Fruit fly (Drosophila melanogaster): ENCODE measurements around the gene CG32856.

CG32856 gene

dm6 chr3R:15974235-15974634 is 9.1 kb upstream of the CG32856 start (continued):
- peak; percentile 85 for TF ChIP-seq Xbp1 (GFP tag; optimal IDR thresholded peaks at IDR 0.05)
- no peak for TF ChIP-seq kni (GFP tag; optimal IDR thresholded peaks at IDR 0.05)
- peak; percentile 71 for TF ChIP-seq NC2β (GFP tag; optimal IDR thresholded peaks at IDR 0.05)
- TF ChIP-seq H15 (GFP tag; IDR thresholded peaks at IDR 0.05), result no peak
- TF ChIP-seq lola (GFP tag; optimal IDR thresholded peaks at IDR 0.05), result peak in 1 of 3 experiments; percentile 70
- peak; percentile 45 for TF ChIP-seq Deaf1 (tag; optimal IDR thresholded peaks at IDR 0.05)
- no peak for TF ChIP-seq CG7928 (GFP tag; optimal IDR thresholded peaks at IDR 0.05)
- no peak for TF ChIP-seq wdn (GFP tag; IDR thresholded peaks at IDR 0.05)
- TF ChIP-seq Ptx1 (GFP tag; IDR thresholded peaks at IDR 0.05), result no peak
- TF ChIP-seq Oaz (GFP tag; IDR thresholded peaks at IDR 0.05), result no peak
- TF ChIP-seq CG10366 (GFP tag; IDR thresholded peaks at IDR 0.05), result no peak
- no peak for TF ChIP-seq usp (GFP tag; optimal IDR thresholded peaks at IDR 0.05)
- TF ChIP-seq zfh1 (GFP tag; IDR thresholded peaks at IDR 0.05), result no peak
- no peak for TF ChIP-seq unc-4 (GFP tag; IDR thresholded peaks at IDR 0.05; ENCODE audit: partially characterized antibody)
- peak; percentile 56 for TF ChIP-seq CG15514 (GFP tag; optimal IDR thresholded peaks at IDR 0.05)
- peak; percentile 91 for TF ChIP-seq lab (GFP tag; optimal IDR thresholded peaks at IDR 0.05)
- peak; percentile 68 for TF ChIP-seq CG1602 (GFP tag; optimal IDR thresholded peaks at IDR 0.05)
- TF ChIP-seq CG4328 (GFP tag; optimal IDR thresholded peaks at IDR 0.05), result peak; percentile 66
- TF ChIP-seq ssp (GFP tag; IDR thresholded peaks at IDR 0.05), result no peak
- peak; percentile 64 for TF ChIP-seq Six4 (GFP tag; optimal IDR thresholded peaks at IDR 0.05)
- no peak for TF ChIP-seq vnd (GFP tag; IDR thresholded peaks at IDR 0.05; ENCODE audit: partially characterized antibody)
- peak; percentile 56 for TF ChIP-seq CG16815 (GFP tag; optimal IDR thresholded peaks at IDR 0.05)
- peak; percentile 69 for TF ChIP-seq da (GFP tag; optimal IDR thresholded peaks at IDR 0.05)
- peak; percentile 38 for TF ChIP-seq CG17802 (tag; optimal IDR thresholded peaks at IDR 0.05)
- peak; percentile 65 for TF ChIP-seq CG2875 (GFP tag; optimal IDR thresholded peaks at IDR 0.05)
- peak; percentile 65 for TF ChIP-seq Atf3 (GFP tag; optimal IDR thresholded peaks at IDR 0.05)
- TF ChIP-seq Dref (GFP tag; IDR thresholded peaks at IDR 0.05), result no peak
- TF ChIP-seq trem (tag; optimal IDR thresholded peaks at IDR 0.05), result peak; percentile 68
- no peak for TF ChIP-seq jigr1 (GFP tag; IDR thresholded peaks at IDR 0.05)
- TF ChIP-seq Vsx1 (GFP tag; optimal IDR thresholded peaks at IDR 0.05), result peak; percentile 61
- peak; percentile 83 for TF ChIP-seq fd96Cb (tag; optimal IDR thresholded peaks at IDR 0.05)
- TF ChIP-seq Rfx (GFP tag; IDR thresholded peaks at IDR 0.05), result no peak
- peak; percentile 72 for TF ChIP-seq cato (GFP tag; optimal IDR thresholded peaks at IDR 0.05; ENCODE audit: borderline replicate concordance)
- peak; percentile 76 for TF ChIP-seq salm (tag; optimal IDR thresholded peaks at IDR 0.05)
- no peak for TF ChIP-seq slbo (GFP tag; IDR thresholded peaks at IDR 0.05)
- no peak for TF ChIP-seq CG11247 (GFP tag; IDR thresholded peaks at IDR 0.05)
- peak; percentile 51 for TF ChIP-seq Hand (GFP tag; optimal IDR thresholded peaks at IDR 0.05)
- no peak for TF ChIP-seq CG11456 (GFP tag; IDR thresholded peaks at IDR 0.05)
- TF ChIP-seq CG9876 (GFP tag; optimal IDR thresholded peaks at IDR 0.05), result peak; percentile 66
- peak; percentile 64 for TF ChIP-seq chn (GFP tag; optimal IDR thresholded peaks at IDR 0.05)
- peak; percentile 69 for TF ChIP-seq Gug (GFP tag; IDR thresholded peaks at IDR 0.05)
- no peak for TF ChIP-seq CG3847 (GFP tag; IDR thresholded peaks at IDR 0.05)
- no peak for TF ChIP-seq pros (GFP tag; optimal IDR thresholded peaks at IDR 0.05)
- peak; percentile 78 for TF ChIP-seq HHEX (GFP tag; optimal IDR thresholded peaks at IDR 0.05)
- peak; percentile 16 for TF ChIP-seq CG13894 (tag; optimal IDR thresholded peaks at IDR 0.05)
- no peak for TF ChIP-seq ara (GFP tag; IDR thresholded peaks at IDR 0.05)
- TF ChIP-seq Gsc (GFP tag; IDR thresholded peaks at IDR 0.05), result no peak
- TF ChIP-seq CG15601 (tag; optimal IDR thresholded peaks at IDR 0.05), result peak; percentile 63
- peak; percentile 86 for TF ChIP-seq ATbp (GFP tag; optimal IDR thresholded peaks at IDR 0.05)
- no peak for TF ChIP-seq E2f2 (GFP tag; IDR thresholded peaks at IDR 0.05)
- TF ChIP-seq luna (GFP tag; optimal IDR thresholded peaks at IDR 0.05), result peak; percentile 68
- no peak for TF ChIP-seq C15 (GFP tag; IDR thresholded peaks at IDR 0.05)

Measured in whole organism, embryonic.